Worm (Caenorhabditis elegans) whole organism, L2 larva: Measurements from ENCODE around the gene str-205.

Source experiments
- R02D3.7 ChIP-seq: fragments of 150-350 bp; optimal IDR thresholded peaks from 2 replicates; lab custom pipeline; 2014; ENCODE audit warnings: missing biosample characterization, missing genetic modification characterization
- ZK546.5 ChIP-seq: sonication (generic microtip); optimal IDR thresholded peaks from 2 replicates; lab custom pipeline; 2017; ENCODE audit warnings: missing biosample characterization, missing genetic modification characterization
- blmp-1 ChIP-seq: sonication (generic microtip); optimal IDR thresholded peaks from 2 replicates; lab custom pipeline; 2017; ENCODE audit warnings: missing genetic modification characterization, mild to moderate bottlenecking, missing compliant biosample characterization, antibody characterized with exemption, moderate library complexity; ENCODE audit not compliant: insufficient read depth
- egl-27 ChIP-seq: sonication (generic microtip); optimal IDR thresholded peaks from 3 replicates; lab custom pipeline; 2017; ENCODE audit warnings: missing biosample characterization, missing genetic modification reagents, missing genetic modification characterization
- lin-11 ChIP-seq: fragments of 150-350 bp; sonication (generic microtip); optimal IDR thresholded peaks from 2 replicates; lab custom pipeline; 2014; ENCODE audit warnings: missing biosample characterization, missing genetic modification characterization, inconsistent platforms, mixed read lengths
- mdl-1 ChIP-seq, 2 experiments: fragments of 150-350 bp in 1 of 2; sonication (generic microtip) in 1 of 2; optimal IDR thresholded peaks; 2 replicates each; lab custom pipeline; 2017; ENCODE audit warnings: missing biosample characterization in 2 of 2, missing genetic modification characterization in 2 of 2
- nhr-23 ChIP-seq: fragments of 150-350 bp; optimal IDR thresholded peaks from 2 replicates; lab custom pipeline; 2014; ENCODE audit warnings: missing biosample characterization, missing genetic modification reagents, missing genetic modification characterization
- nhr-237 ChIP-seq: fragments of 150-350 bp; optimal IDR thresholded peaks from 2 replicates; lab custom pipeline; 2014; ENCODE audit warnings: missing biosample characterization, missing genetic modification characterization
- nhr-6 ChIP-seq: fragments of 150-350 bp; optimal IDR thresholded peaks from 2 replicates; lab custom pipeline; 2014; ENCODE audit warnings: missing biosample characterization, missing genetic modification characterization
- nhr-77 ChIP-seq: fragments of 150-350 bp; optimal IDR thresholded peaks from 2 replicates; lab custom pipeline; 2014; ENCODE audit warnings: missing biosample characterization, missing genetic modification characterization
- peb-1 ChIP-seq: fragments of 150-350 bp; optimal IDR thresholded peaks from 2 replicates; lab custom pipeline; 2014; ENCODE audit warnings: missing biosample characterization, missing genetic modification characterization
- sma-9 ChIP-seq, 2 experiments: fragments of 150-350 bp in 1 of 2; sonication (generic microtip) in 1 of 2; optimal IDR thresholded peaks; 2 replicates each; lab custom pipeline; 2014 to 2016; ENCODE audit warnings: missing genetic modification characterization in 2 of 2, mild to moderate bottlenecking in 1 of 2, missing biosample characterization in 1 of 2, missing compliant biosample characterization in 1 of 2, missing genetic modification reagents in 1 of 2, moderate library complexity in 1 of 2
- snpc-4 ChIP-seq: fragments of 150-350 bp; optimal IDR thresholded peaks from 2 replicates; lab custom pipeline; 2014; ENCODE audit warnings: missing biosample characterization, missing genetic modification characterization
- ztf-4 ChIP-seq: fragments of 150-350 bp; optimal IDR thresholded peaks from 2 replicates; lab custom pipeline; 2014; ENCODE audit warnings: missing biosample characterization, missing genetic modification characterization

DNA sequence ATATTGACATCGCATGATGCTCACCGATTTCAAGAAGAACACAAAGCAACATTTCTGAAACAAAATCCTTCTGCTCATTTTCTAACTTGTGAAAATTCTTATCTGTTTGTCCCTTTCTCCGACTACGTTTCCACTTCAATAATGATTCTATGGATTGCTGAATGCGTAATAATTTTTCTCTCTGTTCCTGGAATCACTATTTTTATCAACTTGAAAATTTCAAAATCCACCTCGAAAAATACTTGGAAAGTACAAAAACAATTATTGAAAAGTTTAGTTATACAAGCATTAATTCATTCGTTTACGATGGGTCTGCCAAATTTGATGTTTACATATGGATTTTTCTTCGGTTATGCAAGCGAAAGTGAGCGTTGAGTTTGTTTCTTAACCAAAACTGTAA lies 7.7 kb downstream of the str-205 start, which contains the start of gene srh-22:
- TF ChIP-seq lin-11 (no peak), nhr-237 (tag; lab: Kevin White, UChicago) (no peak), mdl-1 (tag; optimal IDR thresholded peaks at IDR 0.05; lab: Kevin White, UChicago) (no peak), R02D3.7 (tag; lab: Kevin White, UChicago) (no peak), ZK546.5 (tag; lab: Kevin White, UChicago) (no peak), nhr-6 (tag; lab: Kevin White, UChicago) (no peak), peb-1 (tag; lab: Kevin White, UChicago) (no peak), blmp-1 (tag; lab: Kevin White, UChicago) (no peak), egl-27 (tag; lab: Kevin White, UChicago) (no peak), nhr-23 (tag; lab: Kevin White, UChicago) (no peak), snpc-4 (tag; lab: Kevin White, UChicago) (no peak), ztf-4 (tag; lab: Kevin White, UChicago) (no peak), nhr-77 (tag; lab: Kevin White, UChicago) (no peak), sma-9 (GFP tag; optimal IDR thresholded peaks at IDR 0.05; lab: Kevin White, UChicago) (no peak), sma-9 (tag; optimal IDR thresholded peaks at IDR 0.05; lab: Kevin White, UChicago) (no peak)
